Fruit fly (Drosophila melanogaster): Measurements from ENCODE around the gene CG14089.
A peak's percentile ranks its signal among the peaks of the same experiment; 100 is the strongest.

The CG14089 gene

DNA sequence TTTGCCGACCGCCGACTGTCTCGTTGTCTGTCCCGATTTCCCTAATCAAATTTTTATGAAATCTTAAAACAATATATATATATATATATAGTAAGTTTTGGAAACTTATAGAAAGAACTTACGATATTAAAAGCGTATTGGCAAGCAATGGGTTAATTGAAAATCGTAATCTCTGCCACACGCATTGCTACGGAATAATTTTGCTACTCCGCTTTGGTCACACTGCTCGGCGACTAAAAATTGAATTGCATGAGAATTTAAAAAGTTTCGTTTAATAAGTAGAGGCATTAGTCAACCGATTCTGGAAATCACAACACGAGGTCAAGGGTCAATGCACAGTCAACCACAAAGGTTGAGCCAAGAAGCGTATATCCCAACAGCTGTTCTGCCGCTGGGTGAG is 19.4 kb downstream of the CG14089 start, which contains the start of gene Bet1 (continued):
- TF ChIP-seq Usf (GFP tag; optimal IDR thresholded peaks at IDR 0.05) (peak; percentile 11), CG31224 (GFP tag; IDR thresholded peaks at IDR 0.05) (no peak), CG8089 (GFP tag; optimal IDR thresholded peaks at IDR 0.05) (no peak), emc (GFP tag; optimal IDR thresholded peaks at IDR 0.05) (no peak), CG12104 (GFP tag; optimal IDR thresholded peaks at IDR 0.05) (no peak), CG8290 (GFP tag; optimal IDR thresholded peaks at IDR 0.05) (no peak), CG8290 (tag; optimal IDR thresholded peaks at IDR 0.05) (peak in 1 of 2 experiments; percentile 4), Aef1 (GFP tag; IDR thresholded peaks at IDR 0.05) (no peak), CG9797 (GFP tag; optimal IDR thresholded peaks at IDR 0.05) (peak; percentile 48), CG7928 (GFP tag; optimal IDR thresholded peaks at IDR 0.05) (no peak), CG3838 (GFP tag; optimal IDR thresholded peaks at IDR 0.05) (no peak), jumu (GFP tag; optimal IDR thresholded peaks at IDR 0.05) (no peak), CG10543 (GFP tag; optimal IDR thresholded peaks at IDR 0.05) (no peak), Oaz (GFP tag; IDR thresholded peaks at IDR 0.05) (no peak), E2f2 (GFP tag; IDR thresholded peaks at IDR 0.05) (0 out of 2 replicates have a peak, but pooled peaks have one; percentile 20), hbn (GFP tag; IDR thresholded peaks at IDR 0.05; ENCODE audit: partially characterized antibody) (no peak), ham (GFP tag; IDR thresholded peaks at IDR 0.05) (no peak)

DNA sequence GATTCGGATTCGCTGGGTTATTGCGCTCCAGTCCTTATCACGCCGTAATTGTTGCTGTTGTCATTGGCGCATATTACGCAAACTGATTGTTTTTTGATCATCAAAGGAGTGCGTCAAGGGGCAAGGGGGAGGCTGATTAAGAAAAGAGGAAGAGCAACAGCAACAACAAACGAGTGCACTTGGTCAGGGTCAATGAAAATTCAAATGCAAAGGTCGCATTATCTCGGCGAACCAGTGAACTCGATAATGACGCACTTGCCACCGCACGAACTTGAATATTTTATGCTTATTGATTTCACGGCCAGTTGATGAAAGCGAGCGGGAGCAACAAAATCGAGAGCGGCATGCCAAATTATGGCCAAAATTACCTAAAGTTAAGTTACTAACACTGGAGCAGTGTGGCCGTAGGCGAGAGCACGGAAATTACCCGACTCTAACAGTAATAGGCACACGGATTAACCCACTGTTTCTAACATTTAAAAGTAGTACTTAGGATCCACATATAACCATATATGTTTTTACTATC is 20.3 kb downstream of the CG14089 start, which contains the start of gene nes:
Gene nes (minus strand): TSS at position 402 of the 526 bp plus-strand sequence.
- no peak for TF ChIP-seq CG8388 (GFP tag; optimal IDR thresholded peaks at IDR 0.05)
- TF ChIP-seq CG17802 (tag; optimal IDR thresholded peaks at IDR 0.05): no peak
- TF ChIP-seq da (GFP tag; optimal IDR thresholded peaks at IDR 0.05): no peak
- TF ChIP-seq CG12769 (tag; optimal IDR thresholded peaks at IDR 0.05): peak; percentile 45
- TF ChIP-seq ken (GFP tag; IDR thresholded peaks at IDR 0.05): no peak
- TF ChIP-seq CG11398 (GFP tag; optimal IDR thresholded peaks at IDR 0.05): no peak
- no peak for TF ChIP-seq seq (GFP tag; IDR thresholded peaks at IDR 0.05)
- no peak for TF ChIP-seq CG3407 (GFP tag; optimal IDR thresholded peaks at IDR 0.05)
- no peak for TF ChIP-seq CG14441 (GFP tag; IDR thresholded peaks at IDR 0.05)
- TF ChIP-seq CG6765 (GFP tag; optimal IDR thresholded peaks at IDR 0.05): no peak
- no peak for TF ChIP-seq sima (GFP tag; optimal IDR thresholded peaks at IDR 0.05)
- TF ChIP-seq Oli (tag; optimal IDR thresholded peaks at IDR 0.05): no peak
- TF ChIP-seq Meics (GFP tag; optimal IDR thresholded peaks at IDR 0.05): no peak
- TF ChIP-seq Dll (GFP tag; IDR thresholded peaks at IDR 0.05; ENCODE audit: partially characterized antibody): no peak
- no peak for TF ChIP-seq CG1024 (GFP tag; IDR thresholded peaks at IDR 0.05)
- TF ChIP-seq CG8765 (GFP tag; IDR thresholded peaks at IDR 0.05): no peak
- no peak for TF ChIP-seq kay (GFP tag; optimal IDR thresholded peaks at IDR 0.05)
- TF ChIP-seq tap (tag; optimal IDR thresholded peaks at IDR 0.05): no peak
- TF ChIP-seq al (GFP tag; IDR thresholded peaks at IDR 0.05): no peak
- no peak for TF ChIP-seq en (GFP tag; optimal IDR thresholded peaks at IDR 0.05)
- TF ChIP-seq CG6254 (GFP tag; optimal IDR thresholded peaks at IDR 0.05): no peak
- no peak for TF ChIP-seq CG16779 (GFP tag; IDR thresholded peaks at IDR 0.05)
- TF ChIP-seq Med (GFP tag): peak; percentile 78
- TF ChIP-seq Optix (GFP tag; IDR thresholded peaks at IDR 0.05): no peak
- no peak for TF ChIP-seq lov (optimal IDR thresholded peaks at IDR 0.05)
- no peak for TF ChIP-seq lov (GFP tag; IDR thresholded peaks at IDR 0.05)
- no peak for TF ChIP-seq ro (GFP tag; IDR thresholded peaks at IDR 0.05)
- 0 out of 3 replicates have a peak, but pooled peaks have one; percentile 9 for TF ChIP-seq Aef1 (GFP tag; IDR thresholded peaks at IDR 0.05)
- TF ChIP-seq Fer1 (GFP tag; optimal IDR thresholded peaks at IDR 0.05): peak; percentile 7
- TF ChIP-seq bigmax (GFP tag; optimal IDR thresholded peaks at IDR 0.05): no peak
- TF ChIP-seq CG2129 (GFP tag; IDR thresholded peaks at IDR 0.05; ENCODE audit: partially characterized antibody): no peak
- peak; percentile 54 for TF ChIP-seq pzg (GFP tag; optimal IDR thresholded peaks at IDR 0.05)
- no peak for TF ChIP-seq Dip3 (GFP tag; optimal IDR thresholded peaks at IDR 0.05)
- no peak for TF ChIP-seq Side (GFP tag; optimal IDR thresholded peaks at IDR 0.05)
- no peak for TF ChIP-seq wdn (GFP tag; IDR thresholded peaks at IDR 0.05)
- TF ChIP-seq CG6689 (GFP tag; IDR thresholded peaks at IDR 0.05): no peak
- TF ChIP-seq Rx (GFP tag; IDR thresholded peaks at IDR 0.05): no peak
